Worm (Caenorhabditis elegans) whole organism, L1 larva: ENCODE results near the gene srh-186.
A peak's percentile ranks its signal among the peaks of the same experiment; 100 is the strongest.

Experiments
- C04F5.9 ChIP-seq: sonication (generic microtip); optimal IDR thresholded peaks from 2 replicates; lab custom pipeline; 2016; ENCODE audit warnings: missing genetic modification characterization, missing compliant biosample characterization
- F16B12.6 ChIP-seq: fragments of 150-350 bp; optimal IDR thresholded peaks from 2 replicates; lab custom pipeline; 2014; ENCODE audit warnings: missing biosample characterization, missing genetic modification characterization
- Y116A8C.19 ChIP-seq: sonication (generic microtip); optimal IDR thresholded peaks from 2 replicates; lab custom pipeline; 2016; ENCODE audit warnings: missing compliant biosample characterization, missing genetic modification characterization, borderline replicate concordance
- alr-1 ChIP-seq: fragments of 200-800 bp; sonication (Bioruptor generic); optimal IDR thresholded peaks from 2 replicates; lab custom pipeline; 2018; ENCODE audit warnings: borderline replicate concordance, mild to moderate bottlenecking, missing genetic modification characterization, missing compliant biosample characterization
- aly-2 ChIP-seq: fragments of 150-350 bp; optimal IDR thresholded peaks from 2 replicates; lab custom pipeline; 2014; ENCODE audit warnings: missing biosample characterization, missing genetic modification characterization
- blmp-1 ChIP-seq: fragments of 150-350 bp; optimal IDR thresholded peaks from 2 replicates; lab custom pipeline; 2014; ENCODE audit warnings: missing biosample characterization, missing genetic modification characterization
- ceh-90 ChIP-seq: sonication (generic microtip); optimal IDR thresholded peaks from 2 replicates; lab custom pipeline; 2016; ENCODE audit warnings: missing genetic modification characterization, missing compliant biosample characterization
- efl-1 ChIP-seq, 4 experiments: fragments of 150-350 bp; optimal IDR thresholded peaks in 3 of 4; peaks in 1 of 4; 1 replicate in 1 of 4; 2 replicates in 3 of 4; lab custom pipeline; 2014; ENCODE audit warnings: missing biosample characterization in 2 of 4, missing genetic modification characterization in 2 of 4, missing genetic modification reagents in 2 of 4
- egl-27 ChIP-seq, 2 experiments: fragments of 150-350 bp in 1 of 2; sonication (generic microtip); optimal IDR thresholded peaks; 3 replicates each; lab custom pipeline; 2017 to 2018; ENCODE audit warnings: missing biosample characterization in 2 of 2, missing genetic modification characterization in 2 of 2, missing genetic modification reagents in 2 of 2
- fkh-4 ChIP-seq: sonication (generic microtip); optimal IDR thresholded peaks from 2 replicates; lab custom pipeline; 2016; ENCODE audit warnings: missing compliant biosample characterization, missing genetic modification characterization, borderline replicate concordance
- hlh-4 ChIP-seq: sonication (generic microtip); optimal IDR thresholded peaks from 2 replicates; lab custom pipeline; 2016; ENCODE audit warnings: mild to moderate bottlenecking, missing genetic modification characterization, missing compliant biosample characterization
- irx-1 ChIP-seq: sonication (generic microtip); optimal IDR thresholded peaks from 2 replicates; lab custom pipeline; 2016; ENCODE audit warnings: missing genetic modification characterization, missing compliant biosample characterization
- isw-1 ChIP-seq: fragments of 200-800 bp; sonication (Bioruptor generic); IDR thresholded peaks from 2 replicates; pipeline ENCODE4 v1.3.6; 2022; ENCODE audit warnings: missing genetic modification characterization, missing compliant biosample characterization
- lin-14 ChIP-seq: fragments of 200-800 bp; sonication (Bioruptor generic); optimal IDR thresholded peaks from 2 replicates; lab custom pipeline; 2018; ENCODE audit warnings: mild to moderate bottlenecking, missing genetic modification characterization, moderate library complexity, missing compliant biosample characterization
- lsy-2 ChIP-seq, 2 experiments: fragments of 150-350 bp; optimal IDR thresholded peaks; 2 replicates each; lab custom pipeline; 2014; ENCODE audit warnings: missing biosample characterization in 2 of 2, missing genetic modification characterization in 2 of 2
- mef-2 ChIP-seq: fragments of 150-350 bp; optimal IDR thresholded peaks from 2 replicates; lab custom pipeline; 2014; ENCODE audit warnings: missing biosample characterization, missing genetic modification characterization
- mep-1 ChIP-seq: fragments of 150-350 bp; optimal IDR thresholded peaks from 2 replicates; lab custom pipeline; 2014; ENCODE audit warnings: missing biosample characterization, missing genetic modification characterization
- nhr-11 ChIP-seq: fragments of 150-350 bp; optimal IDR thresholded peaks from 2 replicates; lab custom pipeline; 2014; ENCODE audit warnings: missing biosample characterization, missing genetic modification characterization
- nhr-19 ChIP-seq: fragments of 200-800 bp; sonication (Bioruptor generic); conservative IDR thresholded peaks from 2 replicates; pipeline ENCODE4 v1.3.6; 2022; ENCODE audit warnings: missing genetic modification characterization, missing compliant biosample characterization
- nhr-20 ChIP-seq: sonication (generic microtip); optimal IDR thresholded peaks from 2 replicates; lab custom pipeline; 2016; ENCODE audit warnings: mild to moderate bottlenecking, missing genetic modification characterization, missing compliant biosample characterization
- nhr-76 ChIP-seq: sonication (generic microtip); optimal IDR thresholded peaks from 2 replicates; lab custom pipeline; 2017; ENCODE audit warnings: missing biosample characterization, missing genetic modification characterization
- nhr-77 ChIP-seq: fragments of 150-350 bp; optimal IDR thresholded peaks from 2 replicates; lab custom pipeline; 2014; ENCODE audit warnings: missing biosample characterization, missing genetic modification characterization
- nhr-85 ChIP-seq: sonication (generic microtip); peaks from one replicate; lab custom pipeline; 2016; ENCODE audit warnings: missing genetic modification characterization, inconsistent platforms, missing compliant biosample characterization
- snu-23 ChIP-seq: sonication (generic microtip); optimal IDR thresholded peaks from 2 replicates; lab custom pipeline; 2016; ENCODE audit warnings: missing genetic modification characterization, missing compliant biosample characterization
- unc-86 ChIP-seq: sonication (generic microtip); optimal IDR thresholded peaks from 2 replicates; lab custom pipeline; 2016; ENCODE audit warnings: missing genetic modification characterization, missing compliant biosample characterization
- unc-98 ChIP-seq: fragments of 200-800 bp; sonication (Bioruptor generic); IDR thresholded peaks from 2 replicates; pipeline ENCODE4 v1.3.6; 2022; ENCODE audit warnings: missing genetic modification characterization, missing compliant biosample characterization
- vab-15 ChIP-seq: sonication (generic microtip); optimal IDR thresholded peaks from 2 replicates; lab custom pipeline; 2017; ENCODE audit warnings: missing genotype, mild to moderate bottlenecking, missing genetic modification characterization, missing compliant biosample characterization
- xbp-1 ChIP-seq: sonication (generic microtip); optimal IDR thresholded peaks from 2 replicates; lab custom pipeline; 2016; ENCODE audit warnings: missing genetic modification characterization, missing compliant biosample characterization
- zag-1 ChIP-seq: fragments of 150-350 bp; optimal IDR thresholded peaks from 2 replicates; lab custom pipeline; 2014; ENCODE audit warnings: missing biosample characterization, missing genetic modification characterization
- ztf-11 ChIP-seq, 2 experiments: sonication (generic microtip); optimal IDR thresholded peaks; 2 replicates each; lab custom pipeline; 2016 to 2017; ENCODE audit warnings: missing genetic modification characterization in 2 of 2, missing biosample characterization in 1 of 2, missing compliant biosample characterization in 1 of 2
- ztf-4 ChIP-seq: fragments of 150-350 bp; optimal IDR thresholded peaks from 2 replicates; lab custom pipeline; 2014; ENCODE audit warnings: missing biosample characterization, missing genetic modification characterization

srh-186 gene

DNA sequence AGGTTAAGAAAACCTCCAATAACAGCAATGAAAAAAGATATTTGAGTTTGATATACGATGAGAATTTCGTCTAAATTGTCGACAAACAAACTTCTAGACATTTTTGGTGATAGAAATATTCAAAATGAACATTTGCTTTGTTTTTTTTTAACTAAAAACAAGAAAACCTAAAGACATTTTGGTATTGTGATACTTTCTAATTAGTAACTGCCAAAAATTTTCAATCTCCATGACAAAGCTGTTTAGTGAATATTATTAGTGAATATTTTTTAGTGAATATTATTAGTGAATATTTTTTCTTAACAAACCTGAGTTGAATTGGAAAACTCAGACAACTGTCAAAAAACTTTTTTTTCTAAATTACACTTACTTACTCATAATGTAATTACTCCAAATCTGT, 15.3 kb upstream of the srh-186 start, which contains the start of gene srw-55 (continued):
- no peak for TF ChIP-seq snu-23 (GFP tag; lab: Kevin White, UChicago)
- no peak for TF ChIP-seq ceh-90
- TF ChIP-seq hlh-4 (tag; lab: Kevin White, UChicago), result no peak
- TF ChIP-seq lin-14 (GFP tag; lab: Kevin White, UChicago), result no peak
- no peak for TF ChIP-seq F16B12.6 (tag; lab: Kevin White, UChicago)

DNA sequence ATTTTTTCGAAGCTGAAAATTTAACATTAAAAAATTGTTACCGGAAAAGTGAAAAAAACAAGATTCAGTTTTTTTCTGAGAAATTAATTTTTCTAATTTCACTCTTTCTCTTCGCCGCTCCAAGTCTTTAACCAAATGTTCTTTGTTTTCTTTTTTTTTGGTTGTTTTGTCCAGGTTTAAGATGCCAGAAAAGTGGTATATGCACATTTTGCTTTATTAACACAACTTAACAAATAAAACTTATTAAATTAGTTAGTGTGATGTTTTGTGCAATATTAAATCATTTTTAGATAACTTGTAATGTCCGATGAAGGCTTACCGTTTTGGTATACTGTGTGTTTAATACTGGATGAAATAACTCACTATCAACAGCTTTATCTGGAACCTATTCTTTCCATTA, 12.5 kb upstream of the srh-186 start, which contains the start of gene srw-53:
Gene srw-53, plus strand, starts transcription at position 301 of the 400 bp plus-strand sequence.
- TF ChIP-seq isw-1 (GFP tag; lab: Robert Waterston, UW) (no peak), lsy-2 (tag; optimal IDR thresholded peaks at IDR 0.05; lab: Kevin White, UChicago) (no peak), nhr-11 (no peak), F16B12.6 (tag; lab: Kevin White, UChicago) (no peak), ztf-11 (tag; optimal IDR thresholded peaks at IDR 0.05; lab: Kevin White, UChicago) (no peak), efl-1 (optimal IDR thresholded peaks at IDR 0.05; lab: Kevin White, UChicago) (no peak), efl-1 (GFP tag; optimal IDR thresholded peaks at IDR 0.05 in 1 of 2; lab: Kevin White, UChicago) (no peak), C04F5.9 (tag; lab: Kevin White, UChicago) (no peak), unc-98 (GFP tag; lab: Robert Waterston, UW) (no peak), ztf-4 (tag; lab: Kevin White, UChicago) (no peak)

DNA sequence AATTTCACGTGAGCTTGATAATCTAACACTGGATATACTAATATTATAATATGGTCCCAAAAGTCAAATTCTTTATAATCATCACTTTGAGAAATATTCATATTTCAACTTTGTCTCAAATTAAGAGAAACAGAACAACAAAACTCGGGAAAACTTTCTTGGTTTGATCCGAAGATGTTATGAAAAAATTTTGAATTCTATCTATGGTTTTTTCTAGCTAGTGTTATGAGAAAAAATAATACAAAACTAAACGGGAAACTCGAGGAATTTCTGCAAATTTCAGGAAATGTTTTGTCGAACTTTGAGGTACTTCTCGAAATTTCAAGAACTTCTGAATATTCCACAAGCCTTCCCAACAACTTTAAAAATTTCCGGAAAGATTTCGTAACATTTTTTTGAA, 4.7 kb upstream of the srh-186 start, which contains the start of gene srw-59:
Gene srw-59, minus strand, starts transcription at position 101 of the 400 bp plus-strand sequence.
- TF ChIP-seq Y116A8C.19 (tag; lab: Kevin White, UChicago) (no peak), blmp-1 (tag; lab: Kevin White, UChicago) (no peak), irx-1 (tag; lab: Kevin White, UChicago) (no peak), egl-27 (tag; optimal IDR thresholded peaks at IDR 0.05; lab: Kevin White, UChicago) (no peak), nhr-76 (tag; lab: Kevin White, UChicago) (no peak), unc-86 (no peak)

DNA sequence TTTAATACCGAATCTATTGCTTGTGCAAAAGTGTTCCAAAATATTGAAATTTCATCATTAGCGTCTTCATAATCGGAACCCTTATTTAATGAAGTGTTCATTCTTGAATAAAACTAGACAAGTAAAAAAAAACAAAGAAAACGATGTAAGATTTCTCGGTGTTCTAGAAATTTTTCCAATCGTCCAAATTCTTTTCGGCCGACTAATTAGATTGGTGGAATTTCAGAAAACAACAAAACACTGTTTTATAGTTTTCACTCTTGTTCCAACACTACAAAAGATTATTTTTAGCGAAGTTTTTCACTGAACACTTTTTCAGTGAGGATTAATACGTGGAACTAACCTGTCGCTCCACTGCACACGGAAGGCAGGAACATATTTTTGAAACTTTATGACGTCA, 2.8 kb upstream of the srh-186 start, which contains the start of gene srw-56:
Gene srw-56, minus strand, starts transcription at position 101 of the 400 bp plus-strand sequence.
- TF ChIP-seq alr-1 (tag; lab: Kevin White, UChicago) (no peak), efl-1 (optimal IDR thresholded peaks at IDR 0.05; lab: Kevin White, UChicago) (no peak), efl-1 (GFP tag; optimal IDR thresholded peaks at IDR 0.05 in 1 of 2; lab: Kevin White, UChicago) (peak in 1 of 2 experiments; percentile 61)

DNA sequence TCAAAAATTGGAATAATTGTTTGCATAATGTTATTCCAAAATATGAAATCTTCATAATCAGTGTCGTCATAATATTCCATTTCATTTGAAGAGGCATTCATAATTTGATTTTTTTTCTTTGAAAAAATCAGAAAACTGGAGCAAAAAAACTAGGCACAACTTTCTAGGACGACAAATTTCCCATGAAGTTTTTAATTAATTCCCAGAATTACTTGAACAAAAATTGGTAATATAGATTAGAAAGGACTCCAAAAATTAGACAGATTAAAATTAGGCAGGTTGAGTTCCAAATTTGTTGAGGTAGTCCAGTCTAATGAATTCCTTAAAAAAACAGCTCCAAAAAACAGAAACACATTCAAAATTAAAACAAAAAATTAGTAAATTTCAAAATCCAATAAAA, 665 bp upstream of the srh-186 start, which contains the start of gene srw-57:
Gene srw-57, minus strand, starts transcription at position 101 of the 400 bp plus-strand sequence.
- TF ChIP-seq Y116A8C.19 (tag; lab: Kevin White, UChicago) (no peak), nhr-77 (tag; lab: Kevin White, UChicago) (no peak)

DNA sequence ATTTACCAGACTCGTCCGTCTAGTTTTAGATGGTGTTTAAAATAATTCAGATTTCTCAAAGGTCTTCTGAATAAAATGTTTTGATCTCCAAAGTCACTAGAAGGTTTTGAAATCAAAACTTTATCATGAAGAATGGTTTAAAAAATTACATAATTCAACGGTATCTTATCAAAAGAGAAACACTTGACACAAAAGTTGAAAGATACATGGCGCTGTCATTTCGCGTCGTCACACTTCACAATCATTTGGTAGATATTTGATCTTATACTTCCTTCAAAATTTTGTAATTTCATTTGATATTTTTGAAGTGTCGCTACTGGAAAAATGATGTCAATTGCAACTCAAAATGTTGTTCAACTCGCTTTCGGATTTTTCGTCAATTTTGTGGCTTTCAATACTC, 1.5 kb downstream of the srh-186 start, which contains the start of gene F36G9.3:
Gene F36G9.3, plus strand, starts transcription at position 301 of the 400 bp plus-strand sequence.
- no peak for TF ChIP-seq unc-86
- TF ChIP-seq fkh-4, result no peak
- no peak for TF ChIP-seq vab-15
- TF ChIP-seq mef-2 (tag; lab: Kevin White, UChicago), result no peak

DNA sequence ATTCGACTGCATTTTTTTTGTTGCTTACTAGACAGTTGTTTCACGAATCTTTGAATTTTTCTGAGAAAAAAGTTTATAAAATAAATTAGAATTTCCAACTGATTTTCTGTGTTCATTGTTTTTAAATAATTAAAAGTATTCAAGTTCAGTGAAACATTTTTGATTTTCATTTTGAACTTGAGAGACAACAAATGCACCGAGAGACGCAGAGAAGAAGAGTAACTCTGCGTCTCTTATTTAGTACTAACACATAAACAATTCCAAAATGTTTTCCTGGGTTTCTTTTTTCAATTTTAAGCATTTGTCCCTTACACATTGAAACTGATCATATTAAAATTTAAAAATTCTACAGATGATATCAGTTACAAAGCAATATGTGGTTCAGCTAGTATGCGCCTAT, 3.9 kb downstream of the srh-186 start:
- TF ChIP-seq lin-14 (GFP tag; lab: Kevin White, UChicago) (peak; percentile 55), nhr-19 (no peak), lsy-2 (tag; optimal IDR thresholded peaks at IDR 0.05; lab: Kevin White, UChicago) (peak; percentile 13 to 14), zag-1 (no peak), xbp-1 (tag; lab: Kevin White, UChicago) (no peak), aly-2 (tag; lab: Kevin White, UChicago) (no peak), efl-1 (optimal IDR thresholded peaks at IDR 0.05; lab: Kevin White, UChicago) (peak; percentile 35 to 41), efl-1 (GFP tag; optimal IDR thresholded peaks at IDR 0.05 in 1 of 2; lab: Kevin White, UChicago) (peak in 1 of 2 experiments; percentile 82), nhr-85 (tag; lab: Kevin White, UChicago) (peak; percentile 87), mep-1 (peak; percentile 8), nhr-20 (tag; lab: Kevin White, UChicago) (peak; percentile 53)
